Worm (Caenorhabditis elegans): ENCODE data around the gene scd-2.

DNA sequence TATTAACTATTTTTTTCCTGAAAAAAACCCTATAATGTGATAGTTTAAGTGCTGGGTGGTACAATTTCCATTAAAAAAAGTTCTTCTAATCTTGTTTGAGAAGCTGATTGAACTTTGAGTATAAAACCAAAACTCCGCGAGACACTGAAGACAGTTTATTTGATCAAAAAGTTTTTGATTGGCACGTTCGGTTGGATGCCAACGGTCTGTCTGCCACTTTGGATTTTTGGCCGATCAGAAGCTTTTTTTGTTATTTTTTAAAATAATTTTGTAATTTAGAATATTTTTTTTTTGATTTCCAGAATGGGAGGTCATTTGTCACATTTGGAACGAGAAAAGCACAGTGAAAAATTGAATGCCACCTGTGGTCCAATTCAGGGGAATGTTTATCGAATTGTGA lies 36.5 kb downstream of the scd-2 start, which contains the start of gene cest-28:
- TF ChIP-seq ceh-45 (GFP tag; IDR thresholded peaks at IDR 0.05) (no peak), ceh-18 (tag; optimal IDR thresholded peaks at IDR 0.05) (no peak), npax-4 (tag; optimal IDR thresholded peaks at IDR 0.05) (no peak), lin-11 (tag; optimal IDR thresholded peaks at IDR 0.05) (no peak), C08G9.2 (tag; optimal IDR thresholded peaks at IDR 0.05) (no peak), pqm-1 (tag; optimal IDR thresholded peaks at IDR 0.05) (no peak), syd-9 (tag; optimal IDR thresholded peaks at IDR 0.05) (no peak), sdc-2 (tag; optimal IDR thresholded peaks at IDR 0.05) (no peak), nfya-1 (tag; optimal IDR thresholded peaks at IDR 0.05) (no peak)
